Worm (Caenorhabditis elegans) whole organism, L2 larva: Measurements from ENCODE around the gene T23G5.3.

Source experiments
- mdl-1 ChIP-seq, 2 experiments: fragments of 150-350 bp in 1 of 2; sonication (generic microtip) in 1 of 2; optimal IDR thresholded peaks; 2 replicates each; lab custom pipeline; 2017; ENCODE audit warnings: missing biosample characterization in 2 of 2, missing genetic modification characterization in 2 of 2
- nhr-11 ChIP-seq: fragments of 150-350 bp; optimal IDR thresholded peaks from 2 replicates; lab custom pipeline; 2014; ENCODE audit warnings: missing biosample characterization, missing genetic modification characterization
- peb-1 ChIP-seq: fragments of 150-350 bp; optimal IDR thresholded peaks from 2 replicates; lab custom pipeline; 2014; ENCODE audit warnings: missing biosample characterization, missing genetic modification characterization

Gene T23G5.3

ce11 chrIII:9185722-9186121, 45.4 kb downstream of the T23G5.3 start, which contains the start of gene ZC84.7:
ZC84.7 (plus strand) TSS chrIII:9186022.
- TF ChIP-seq nhr-11 (tag; lab: Kevin White, UChicago) = no peak
- no peak for TF ChIP-seq peb-1 (tag; lab: Kevin White, UChicago)

- no peak for TF ChIP-seq mdl-1 (tag; optimal IDR thresholded peaks at IDR 0.05; lab: Kevin White, UChicago)
These were observed 49.8 kb downstream of the T23G5.3 start, which contains the start of gene tax-4 for ce11 chrIII:9181246-9181645. tax-4 (plus strand) TSS chrIII:9181546.
